Fruit fly (Drosophila melanogaster): ENCODE data around the gene Qsox4.
A peak's percentile ranks its signal among the peaks of the same experiment; 100 is the strongest.

Gene Qsox4

DNA sequence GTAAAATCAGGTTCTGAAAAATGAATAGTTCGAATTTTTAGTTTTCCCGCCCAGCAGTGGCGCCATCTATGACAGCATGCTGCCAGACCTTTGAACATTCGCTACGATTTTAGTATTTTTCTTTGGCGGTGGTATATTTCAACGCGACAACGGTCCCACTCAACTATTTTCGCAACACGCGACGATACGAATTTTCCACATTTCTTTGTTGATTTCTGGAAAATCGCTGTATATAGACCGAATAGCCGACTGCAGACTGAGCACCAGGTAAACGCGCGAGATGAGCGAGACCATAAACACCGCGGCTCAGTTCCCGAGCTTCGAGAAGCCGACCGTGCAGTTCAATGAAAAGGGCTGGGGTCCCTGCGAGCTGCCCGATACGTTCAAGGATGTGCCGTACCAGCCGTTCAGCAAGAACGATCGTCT is 22.6 kb upstream of the Qsox4 start, which contains the start of gene eIF3d1 (continued):
- TF ChIP-seq hb (GFP tag; IDR thresholded peaks at IDR 0.05; ENCODE audit: partially characterized antibody) (no peak), CG10654 (GFP tag; optimal IDR thresholded peaks at IDR 0.05) (peak; percentile 3), CG6254 (GFP tag; optimal IDR thresholded peaks at IDR 0.05) (no peak), CG5245 (GFP tag; optimal IDR thresholded peaks at IDR 0.05) (no peak), al (GFP tag; IDR thresholded peaks at IDR 0.05) (no peak), psq (GFP tag; optimal IDR thresholded peaks at IDR 0.05) (no peak), CG17186 (GFP tag; optimal IDR thresholded peaks at IDR 0.05) (peak; percentile 31), fd96Cb (tag; optimal IDR thresholded peaks at IDR 0.05) (no peak), so (GFP tag; IDR thresholded peaks at IDR 0.05) (no peak), mld (GFP tag; IDR thresholded peaks at IDR 0.05; ENCODE audit: partially characterized antibody) (no peak), CG16815 (GFP tag; optimal IDR thresholded peaks at IDR 0.05) (no peak), jigr1 (GFP tag; IDR thresholded peaks at IDR 0.05) (no peak), CHES-1-like (GFP tag; optimal IDR thresholded peaks at IDR 0.05) (peak; percentile 64), Dip3 (GFP tag; optimal IDR thresholded peaks at IDR 0.05) (no peak), Dbx (GFP tag; IDR thresholded peaks at IDR 0.05) (no peak), slbo (GFP tag; IDR thresholded peaks at IDR 0.05) (no peak; the same call in 1 of the 2 replicates), Mrtf (GFP tag; IDR thresholded peaks at IDR 0.05) (no peak), CG3065 (GFP tag; optimal IDR thresholded peaks at IDR 0.05) (no peak), CG15269 (tag; optimal IDR thresholded peaks at IDR 0.05) (no peak), Dfd (GFP tag; optimal IDR thresholded peaks at IDR 0.05) (no peak), crol (GFP tag; IDR thresholded peaks at IDR 0.05) (no peak), ken (GFP tag; IDR thresholded peaks at IDR 0.05) (peak; percentile 44; the same call in 1 of the 3 replicates), Bgb (GFP tag; IDR thresholded peaks at IDR 0.05; ENCODE audit: partially characterized antibody) (peak; percentile 21; the same call in 1 of the 2 replicates), Med (GFP tag) (peak; percentile 92), odd (GFP tag; optimal IDR thresholded peaks at IDR 0.05) (no peak), aop (GFP tag; IDR thresholded peaks at IDR 0.05) (no peak), Ada2b (GFP tag; IDR thresholded peaks at IDR 0.05) (no peak), btn (GFP tag; optimal IDR thresholded peaks at IDR 0.05) (no peak), CG5953 (GFP tag; IDR thresholded peaks at IDR 0.05) (no peak), CG15696 (tag; optimal IDR thresholded peaks at IDR 0.05) (no peak), Camta (GFP tag; optimal IDR thresholded peaks at IDR 0.05) (no peak), CG32767 (GFP tag; IDR thresholded peaks at IDR 0.05) (0 out of 2 replicates have a peak, but pooled peaks have one; percentile 17), bsh (GFP tag; optimal IDR thresholded peaks at IDR 0.05) (no peak), CG14441 (GFP tag; IDR thresholded peaks at IDR 0.05) (peak; percentile 17; the same call in 1 of the 2 replicates), YL-1 (GFP tag; optimal IDR thresholded peaks at IDR 0.05) (peak; percentile 90), gem (tag; optimal IDR thresholded peaks at IDR 0.05) (no peak), CG7963 (GFP tag; IDR thresholded peaks at IDR 0.05; ENCODE audit: partially characterized antibody) (no peak), Dad (GFP tag; optimal IDR thresholded peaks at IDR 0.05) (no peak), bowl (GFP tag; IDR thresholded peaks at IDR 0.05) (no peak), trh (GFP tag; optimal IDR thresholded peaks at IDR 0.05) (no peak), nerfin-2 (GFP tag; IDR thresholded peaks at IDR 0.05; ENCODE audit: partially characterized antibody) (no peak), br (optimal IDR thresholded peaks at IDR 0.05) (no peak), Hr51 (GFP tag; optimal IDR thresholded peaks at IDR 0.05) (no peak), her (GFP tag; optimal IDR thresholded peaks at IDR 0.05) (no peak), CG4360 (GFP tag; IDR thresholded peaks at IDR 0.05) (no peak), CG3838 (GFP tag; optimal IDR thresholded peaks at IDR 0.05) (no peak), Sox102F (GFP tag; optimal IDR thresholded peaks at IDR 0.05) (no peak), CG1832 (GFP tag; optimal IDR thresholded peaks at IDR 0.05) (no peak), sens (GFP tag) (peak; percentile 77), CG18476 (GFP tag; optimal IDR thresholded peaks at IDR 0.05) (no peak), tll (GFP tag; optimal IDR thresholded peaks at IDR 0.05) (no peak), rib (GFP tag; IDR thresholded peaks at IDR 0.05) (peak; percentile 84)

Data from whole organism, embryonic.